Fruit fly (Drosophila melanogaster) whole organism, embryonic: ENCODE results near the gene CG34454.

Experiments
- Awh ChIP-seq: fragments of 200-800 bp; sonication (Bioruptor generic); IDR thresholded peaks from 2 replicates; pipeline ENCODE4, ENCODE4 v1.3.6; 2022; ENCODE audit warnings: missing biosample characterization, missing genetic modification characterization
- B-H1 ChIP-seq: fragments of 200-800 bp; sonication (Bioruptor generic); IDR thresholded peaks from 3 replicates; pipeline ENCODE4 v1.3.6; 2022; ENCODE audit warnings: missing biosample characterization, missing genetic modification characterization
- CG10321 ChIP-seq: fragments of 200-800 bp; sonication (Bioruptor generic); IDR thresholded peaks from 2 replicates; pipeline ENCODE4 v1.3.6; 2022; ENCODE audit warnings: missing biosample characterization, missing genetic modification characterization
- CG11456 ChIP-seq: fragments of 200-800 bp; sonication (Bioruptor generic); IDR thresholded peaks from 3 replicates; pipeline ENCODE4 v1.3.6; 2022; ENCODE audit warnings: missing biosample characterization, missing genetic modification characterization
- CG13624 ChIP-seq: fragments of 200-800 bp; sonication (Bioruptor generic); optimal IDR thresholded peaks from 2 replicates; lab custom pipeline; 2016; ENCODE audit warnings: missing biosample characterization, missing genetic modification characterization
- CG13775 ChIP-seq: fragments of 200-800 bp; sonication (Bioruptor generic); optimal IDR thresholded peaks from 3 replicates; lab custom pipeline; 2017; ENCODE audit warnings: missing biosample characterization, mild to moderate bottlenecking, missing genetic modification characterization
- CG14441 ChIP-seq: fragments of 200-800 bp; sonication (Bioruptor generic); IDR thresholded peaks from 2 replicates; pipeline ENCODE4 v1.3.6; 2022; ENCODE audit warnings: missing biosample characterization, missing genetic modification characterization
- CG1603 ChIP-seq: fragments of 200-800 bp; sonication (Bioruptor generic); optimal IDR thresholded peaks from 2 replicates; lab custom pipeline; 2019; ENCODE audit warnings: missing biosample characterization, mild to moderate bottlenecking, missing genetic modification characterization, moderate library complexity
- CG16815 ChIP-seq: fragments of 200-800 bp; sonication (Bioruptor generic); optimal IDR thresholded peaks from 3 replicates; lab custom pipeline; 2017; ENCODE audit warnings: missing biosample characterization, mild to moderate bottlenecking, missing genetic modification characterization
- CG1832 ChIP-seq: fragments of 200-800 bp; sonication (Bioruptor generic); optimal IDR thresholded peaks from 2 replicates; lab custom pipeline; 2017; ENCODE audit warnings: missing biosample characterization, mild to moderate bottlenecking, missing genetic modification characterization, inconsistent platforms
- CG18476 ChIP-seq: fragments of 200-800 bp; sonication (Bioruptor generic); optimal IDR thresholded peaks from 2 replicates; lab custom pipeline; 2016; ENCODE audit warnings: missing biosample characterization, mild to moderate bottlenecking, missing genetic modification characterization
- CG18599 ChIP-seq: fragments of 200-800 bp; sonication (Bioruptor generic); optimal IDR thresholded peaks from 3 replicates; lab custom pipeline; 2017; ENCODE audit warnings: missing biosample characterization, missing genetic modification characterization, mild to moderate bottlenecking, moderate library complexity, missing genetic modification reagents
- CG18764 ChIP-seq: fragments of 200-800 bp; sonication (Bioruptor generic); optimal IDR thresholded peaks from 3 replicates; lab custom pipeline; 2016; ENCODE audit warnings: missing biosample characterization, missing genetic modification characterization
- CG2129 ChIP-seq: fragments of 200-800 bp; sonication (Bioruptor generic); IDR thresholded peaks from 2 replicates; pipeline ENCODE4 v1.3.6; 2022; ENCODE audit warnings: missing biosample characterization, missing genetic modification characterization; ENCODE audit not compliant: partially characterized antibody
- CG3407 ChIP-seq: fragments of 200-800 bp; sonication (Bioruptor generic); optimal IDR thresholded peaks from 2 replicates; lab custom pipeline; 2018; ENCODE audit warnings: missing biosample characterization, mild to moderate bottlenecking, missing genetic modification characterization
- CG4404 ChIP-seq: fragments of 200-800 bp; sonication (Bioruptor generic); IDR thresholded peaks from 2 replicates; pipeline ENCODE4 v1.3.6; 2022; ENCODE audit warnings: missing biosample characterization, missing genetic modification characterization
- CG4820 ChIP-seq: fragments of 200-800 bp; sonication (Bioruptor generic); optimal IDR thresholded peaks from 3 replicates; lab custom pipeline; 2016; ENCODE audit warnings: missing biosample characterization, missing genetic modification characterization
- CG7963 ChIP-seq: fragments of 200-800 bp; sonication (Bioruptor generic); IDR thresholded peaks from 3 replicates; pipeline ENCODE4 v1.3.6; 2022; ENCODE audit warnings: missing biosample characterization, missing genetic modification characterization; ENCODE audit not compliant: partially characterized antibody
- CG8924 ChIP-seq: fragments of 200-800 bp; optimal IDR thresholded peaks from 3 replicates; lab custom pipeline; 2019; ENCODE audit warnings: missing biosample characterization, mild to moderate bottlenecking, missing genetic modification characterization, moderate library complexity
- CG9932 ChIP-seq: fragments of 200-800 bp; sonication (Bioruptor generic); IDR thresholded peaks from 2 replicates; pipeline ENCODE4 v1.3.6; 2022; ENCODE audit warnings: missing biosample characterization, missing genetic modification characterization
- D ChIP-seq, 2 experiments: fragments of 200-800 bp in 1 of 2; fragments of >200 bp in 1 of 2; sonication (Bioruptor generic) in 1 of 2; optimal IDR thresholded peaks; 2 replicates in 1 of 2; 3 replicates in 1 of 2; lab custom pipeline; 2017; ENCODE audit warnings: mild to moderate bottlenecking in 1 of 2, missing biosample characterization in 1 of 2, missing genetic modification characterization in 1 of 2, missing genetic modification reagents in 1 of 2
- H15 ChIP-seq: fragments of 200-800 bp; sonication (Bioruptor generic); IDR thresholded peaks from 3 replicates; pipeline ENCODE4 v1.3.6; 2022; ENCODE audit warnings: missing biosample characterization, missing genetic modification characterization
- Hr39 ChIP-seq: fragments of >200 bp; optimal IDR thresholded peaks from 2 replicates; lab custom pipeline; 2017
- Mad ChIP-seq: fragments of 200-800 bp; sonication (Bioruptor generic); optimal IDR thresholded peaks from 2 replicates; lab custom pipeline; 2016; ENCODE audit warnings: missing biosample characterization, missing genetic modification characterization
- Opbp ChIP-seq: fragments of 200-800 bp; sonication (Bioruptor generic); IDR thresholded peaks from 3 replicates; pipeline ENCODE4 v1.3.6; 2022; ENCODE audit warnings: missing biosample characterization, missing genetic modification characterization; ENCODE audit not compliant: partially characterized antibody
- Scr ChIP-seq: fragments of 200-800 bp; sonication (Bioruptor generic); IDR thresholded peaks from 2 replicates; pipeline ENCODE4 v1.3.6; 2022; ENCODE audit warnings: missing biosample characterization, missing genetic modification characterization; ENCODE audit not compliant: partially characterized antibody
- Sox100B ChIP-seq: fragments of 200-800 bp; sonication (Bioruptor generic); optimal IDR thresholded peaks from 3 replicates; lab custom pipeline; 2018; ENCODE audit warnings: missing biosample characterization, mild to moderate bottlenecking, missing genetic modification characterization
- Vsx1 ChIP-seq: fragments of 200-800 bp; sonication (Bioruptor generic); optimal IDR thresholded peaks from 2 replicates; lab custom pipeline; 2017; ENCODE audit warnings: missing biosample characterization, mild to moderate bottlenecking, missing genetic modification characterization, missing genetic modification reagents
- ase ChIP-seq: fragments of 200-800 bp; sonication (Bioruptor generic); IDR thresholded peaks from 3 replicates; pipeline ENCODE4 v1.3.6; 2022; ENCODE audit warnings: missing biosample characterization, missing genetic modification characterization
- crol ChIP-seq: fragments of 200-800 bp; sonication (Bioruptor generic); IDR thresholded peaks from 2 replicates; pipeline ENCODE4 v1.3.6; 2022; ENCODE audit warnings: missing biosample characterization, missing genetic modification characterization
- danr ChIP-seq: fragments of 200-800 bp; sonication (Bioruptor generic); IDR thresholded peaks from 2 replicates; pipeline ENCODE4 v1.3.6; 2022; ENCODE audit warnings: missing biosample characterization, missing genetic modification characterization
- fd3F ChIP-seq: fragments of 200-800 bp; sonication (Bioruptor generic); optimal IDR thresholded peaks from 2 replicates; lab custom pipeline; 2018; ENCODE audit warnings: missing biosample characterization, mild to moderate bottlenecking, missing genetic modification characterization, moderate library complexity
- ftz-f1 ChIP-seq: fragments of 200-800 bp; sonication (Bioruptor generic); optimal IDR thresholded peaks from 2 replicates; lab custom pipeline; 2016; ENCODE audit warnings: missing biosample characterization, missing genetic modification characterization
- ind ChIP-seq: fragments of 200-800 bp; sonication (Bioruptor generic); optimal IDR thresholded peaks from 3 replicates; lab custom pipeline; 2016; ENCODE audit warnings: missing biosample characterization, missing genetic modification characterization
- jigr1 ChIP-seq: fragments of 200-800 bp; sonication (Bioruptor generic); IDR thresholded peaks from 3 replicates; pipeline ENCODE4 v1.3.6; 2022; ENCODE audit warnings: missing biosample characterization, missing genetic modification characterization
- klu ChIP-seq: fragments of 200-800 bp; sonication (Bioruptor generic); IDR thresholded peaks from 2 replicates; pipeline ENCODE4 v1.3.6; 2022; ENCODE audit warnings: missing biosample characterization, missing genetic modification characterization
- lbe ChIP-seq: fragments of 200-800 bp; sonication (Bioruptor generic); optimal IDR thresholded peaks from 2 replicates; lab custom pipeline; 2016; ENCODE audit warnings: missing biosample characterization, mild to moderate bottlenecking, missing genetic modification characterization
- lmd ChIP-seq: fragments of 200-800 bp; sonication (Bioruptor generic); IDR thresholded peaks from 2 replicates; pipeline ENCODE4 v1.3.6; 2022; ENCODE audit warnings: missing biosample characterization, missing genetic modification characterization
- lola ChIP-seq, 3 experiments: fragments of >200 bp in 2 of 3; fragments of 200-800 bp in 1 of 3; sonication (Bioruptor generic) in 1 of 3; optimal IDR thresholded peaks; 2 replicates each; lab custom pipeline; 2017 to 2019; ENCODE audit warnings: missing biosample characterization in 3 of 3, missing genetic modification characterization in 3 of 3, mild to moderate bottlenecking in 1 of 3, moderate library complexity in 1 of 3
- luna ChIP-seq: fragments of 200-800 bp; sonication (Bioruptor generic); optimal IDR thresholded peaks from 2 replicates; lab custom pipeline; 2016; ENCODE audit warnings: missing biosample characterization, missing genetic modification characterization
- maf-S ChIP-seq: fragments of 200-800 bp; sonication (Bioruptor generic); optimal IDR thresholded peaks from 2 replicates; lab custom pipeline; 2016; ENCODE audit warnings: missing biosample characterization, missing genetic modification characterization
- odd ChIP-seq: fragments of 200-800 bp; sonication (Bioruptor generic); optimal IDR thresholded peaks from 2 replicates; lab custom pipeline; 2017; ENCODE audit warnings: missing biosample characterization, mild to moderate bottlenecking, missing genetic modification characterization
- salm ChIP-seq: fragments of 200-800 bp; sonication (Bioruptor generic); optimal IDR thresholded peaks from 2 replicates; lab custom pipeline; 2018; ENCODE audit warnings: missing biosample characterization, mild to moderate bottlenecking, missing genetic modification characterization
- sim ChIP-seq: fragments of 200-800 bp; sonication (Bioruptor generic); IDR thresholded peaks from 2 replicates; pipeline ENCODE4 v1.3.6; 2022; ENCODE audit warnings: missing biosample characterization, missing genetic modification characterization
- sob ChIP-seq: fragments of 200-800 bp; sonication (Bioruptor generic); IDR thresholded peaks from 2 replicates; pipeline ENCODE4 v1.3.6; 2022; ENCODE audit warnings: missing biosample characterization, missing genetic modification characterization
- tio ChIP-seq: fragments of 200-800 bp; sonication (Bioruptor generic); optimal IDR thresholded peaks from 2 replicates; lab custom pipeline; 2017; ENCODE audit warnings: missing biosample characterization, missing genetic modification characterization, inconsistent platforms
- wdn ChIP-seq: fragments of 200-800 bp; sonication (Bioruptor generic); IDR thresholded peaks from 2 replicates; pipeline ENCODE4 v1.3.6; 2022; ENCODE audit warnings: missing biosample characterization, missing genetic modification characterization
- zen2 ChIP-seq: fragments of 200-800 bp; sonication (Bioruptor generic); IDR thresholded peaks from 3 replicates; pipeline ENCODE4 v1.3.6; 2022; ENCODE audit warnings: missing biosample characterization, missing genetic modification characterization; ENCODE audit not compliant: partially characterized antibody

CG34454 gene

dm6 chr3L:223019-223902, 8.9 kb downstream of the CG34454 start, which contains the start of the genes pyx and CG33229 (continued):
- TF ChIP-seq jigr1 (0 out of 3 replicates have a peak, but pooled peaks have one; percentile 40), ind (GFP tag; lab: Kevin White, UChicago) (peak; percentile 89), Sox100B (GFP tag; lab: Kevin White, UChicago) (peak; percentile 81), sim (peak; percentile 44; the same call in 1 of the 2 replicates), CG13775 (GFP tag; lab: Kevin White, UChicago) (peak; percentile 90), CG18599 (GFP tag; lab: Kevin White, UChicago) (peak; percentile 82), maf-S (GFP tag; lab: Kevin White, UChicago) (peak; percentile 70), Vsx1 (GFP tag; lab: Kevin White, UChicago) (no peak), danr (GFP tag; lab: Robert Waterston, UW) (peak; percentile 73), ase (peak; percentile 71), CG1603 (tag; lab: Kevin White, UChicago) (peak; percentile 67), crol (GFP tag; lab: Robert Waterston, UW) (0 out of 2 replicates have a peak, but pooled peaks have one; percentile 6), ftz-f1 (GFP tag; lab: Kevin White, UChicago) (peak; percentile 27), zen2 (GFP tag; lab: Robert Waterston, UW) (no peak), CG2129 (no peak), CG9932 (GFP tag; lab: Robert Waterston, UW) (peak; percentile 94), CG18476 (peak; percentile 100), CG7963 (GFP tag; lab: Robert Waterston, UW) (no peak), sob (GFP tag; lab: Robert Waterston, UW) (peak; percentile 86), fd3F (GFP tag; lab: Kevin White, UChicago) (peak; percentile 81), tio (peak; percentile 90), Mad (GFP tag; lab: Kevin White, UChicago) (peak; percentile 89), H15 (GFP tag; lab: Robert Waterston, UW) (peak; percentile 70; the same call in 1 of the 3 replicates), CG14441 (GFP tag; lab: Robert Waterston, UW) (peak; percentile 82), CG4404 (GFP tag; lab: Robert Waterston, UW) (peak; percentile 80), wdn (GFP tag; lab: Robert Waterston, UW) (peak; percentile 75), CG16815 (GFP tag; lab: Kevin White, UChicago) (peak; percentile 86), Scr (GFP tag; lab: Robert Waterston, UW) (peak; percentile 19; the same call in 1 of the 2 replicates), D (optimal IDR thresholded peaks at IDR 0.05; lab: Kevin White, UChicago) (no peak), D (GFP tag; optimal IDR thresholded peaks at IDR 0.05; lab: Kevin White, UChicago) (peak; percentile 76), B-H1 (GFP tag; lab: Robert Waterston, UW) (peak; percentile 60; the same call in 2 of the 3 replicates), CG1832 (GFP tag; lab: Kevin White, UChicago) (no peak), CG11456 (peak; percentile 92), salm (peak; percentile 28), lola (GFP tag; optimal IDR thresholded peaks at IDR 0.05; lab: Kevin White, UChicago) (peak in 1 of 3 experiments; percentile 80), lmd (GFP tag; lab: Robert Waterston, UW) (peak; percentile 91), CG3407 (GFP tag; lab: Kevin White, UChicago) (peak; percentile 58), Awh (GFP tag; lab: Robert Waterston, UW) (peak; percentile 20; the same call in 1 of the 2 replicates), odd (GFP tag; lab: Kevin White, UChicago) (peak; percentile 45), Opbp (GFP tag; lab: Robert Waterston, UW) (no peak), CG8924 (tag; lab: Kevin White, UChicago) (peak; percentile 85), CG18764 (GFP tag; lab: Kevin White, UChicago) (peak; percentile 77), klu (GFP tag; lab: Robert Waterston, UW) (peak; percentile 71; the same call in 1 of the 2 replicates), CG4820 (GFP tag; lab: Kevin White, UChicago) (peak; percentile 81), lbe (GFP tag; lab: Kevin White, UChicago) (no peak), CG10321 (peak; percentile 5; the same call in 1 of the 2 replicates), luna (GFP tag; lab: Kevin White, UChicago) (peak; percentile 38), Hr39 (lab: Kevin White, UChicago) (no peak), CG13624 (peak; percentile 71)
